Fruit fly (Drosophila melanogaster): ENCODE data around the gene Es2.

The Es2 gene

DNA sequence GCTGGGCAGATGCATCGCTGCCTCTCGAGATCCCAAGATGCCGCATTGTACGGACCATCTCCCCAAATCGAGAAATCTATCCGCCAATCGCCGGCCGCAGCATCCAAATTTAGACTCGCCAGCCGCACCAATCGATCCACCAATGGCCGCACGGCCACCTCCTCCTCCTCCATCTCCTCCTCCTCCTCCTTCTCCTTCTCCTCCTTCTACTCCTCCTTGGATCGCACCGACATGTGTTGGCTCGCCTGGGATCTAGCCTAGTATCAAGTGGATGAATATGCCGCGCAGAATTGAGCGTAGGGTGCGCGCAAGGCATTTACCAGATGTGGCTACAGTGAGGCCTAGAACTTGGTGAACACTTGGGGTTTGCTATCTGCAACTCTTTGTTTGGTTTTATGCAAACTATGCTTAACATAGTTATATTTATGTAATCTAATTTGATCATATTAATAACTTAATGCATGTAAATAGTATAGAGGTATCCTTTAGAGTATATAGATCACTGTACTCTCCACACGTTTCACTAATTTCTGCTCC lies 6.2 kb upstream of the Es2 start, which contains the start of gene org-1 (continued):
- TF ChIP-seq CG3163 (GFP tag; optimal IDR thresholded peaks at IDR 0.05) (peak; percentile 61), CG32772 (GFP tag; IDR thresholded peaks at IDR 0.05) (peak; percentile 98), CG10147 (GFP tag; optimal IDR thresholded peaks at IDR 0.05) (peak; percentile 87), emc (GFP tag; optimal IDR thresholded peaks at IDR 0.05) (peak; percentile 66), fru (optimal IDR thresholded peaks at IDR 0.05) (no peak), lmd (GFP tag; IDR thresholded peaks at IDR 0.05) (peak; percentile 98), CG7928 (GFP tag; optimal IDR thresholded peaks at IDR 0.05) (peak; percentile 38), bowl (GFP tag; IDR thresholded peaks at IDR 0.05) (peak; percentile 93), bbx (GFP tag; IDR thresholded peaks at IDR 0.05; ENCODE audit: partially characterized antibody) (no peak), Vsx1 (GFP tag; optimal IDR thresholded peaks at IDR 0.05) (peak; percentile 83), CG1647 (GFP tag; optimal IDR thresholded peaks at IDR 0.05) (peak; percentile 71), Ssrp (tag; optimal IDR thresholded peaks at IDR 0.05) (peak; percentile 96), CG6854 (GFP tag; optimal IDR thresholded peaks at IDR 0.05) (peak; percentile 82), CG31441 (GFP tag; IDR thresholded peaks at IDR 0.05) (peak; percentile 86), az2 (GFP tag; optimal IDR thresholded peaks at IDR 0.05) (peak; percentile 95), E2f2 (GFP tag; IDR thresholded peaks at IDR 0.05) (peak; percentile 80), vvl (GFP tag; IDR thresholded peaks at IDR 0.05) (peak; percentile 99), CG12659 (GFP tag; optimal IDR thresholded peaks at IDR 0.05) (peak; percentile 94), dati (GFP tag; IDR thresholded peaks at IDR 0.05) (peak; percentile 97), tna (GFP tag; IDR thresholded peaks at IDR 0.05; ENCODE audit: partially characterized antibody) (no peak), gt (GFP tag; IDR thresholded peaks at IDR 0.05) (peak; percentile 96), vfl (GFP tag; optimal IDR thresholded peaks at IDR 0.05) (peak; percentile 51), dysf (GFP tag; IDR thresholded peaks at IDR 0.05) (peak; percentile 98), Bteb2 (GFP tag; optimal IDR thresholded peaks at IDR 0.05) (peak; percentile 69), CG2116 (GFP tag; optimal IDR thresholded peaks at IDR 0.05) (peak; percentile 52), CG14965 (GFP tag; optimal IDR thresholded peaks at IDR 0.05; ENCODE audit: borderline replicate concordance) (no peak), Doc3 (GFP tag; IDR thresholded peaks at IDR 0.05; ENCODE audit: partially characterized antibody) (no peak), Hr39 (optimal IDR thresholded peaks at IDR 0.05) (peak; percentile 30), CG7987 (GFP tag; optimal IDR thresholded peaks at IDR 0.05) (peak; percentile 73), twi (tag; optimal IDR thresholded peaks at IDR 0.05) (peak; percentile 97), ftz-f1 (GFP tag; optimal IDR thresholded peaks at IDR 0.05) (no peak), CG11504 (tag; optimal IDR thresholded peaks at IDR 0.05) (peak; percentile 94), jumu (GFP tag; optimal IDR thresholded peaks at IDR 0.05) (peak; percentile 85), ci (GFP tag; IDR thresholded peaks at IDR 0.05) (peak; percentile 98), CG18476 (GFP tag; optimal IDR thresholded peaks at IDR 0.05) (peak; percentile 88), tgo (GFP tag; IDR thresholded peaks at IDR 0.05) (peak; percentile 98), HLH3B (GFP tag; IDR thresholded peaks at IDR 0.05) (peak; percentile 98), CG15601 (tag; optimal IDR thresholded peaks at IDR 0.05) (peak; percentile 94), ase (GFP tag; IDR thresholded peaks at IDR 0.05) (peak; percentile 96), CG2199 (GFP tag; IDR thresholded peaks at IDR 0.05) (peak; percentile 98), Ptx1 (GFP tag; IDR thresholded peaks at IDR 0.05) (peak; percentile 99), pros (GFP tag; optimal IDR thresholded peaks at IDR 0.05) (peak; percentile 23), al (GFP tag; IDR thresholded peaks at IDR 0.05) (peak; percentile 92), CG6175 (GFP tag; IDR thresholded peaks at IDR 0.05) (peak; percentile 93), CG12219 (GFP tag; optimal IDR thresholded peaks at IDR 0.05) (peak; percentile 95), CG12744 (GFP tag; optimal IDR thresholded peaks at IDR 0.05) (peak; percentile 76), CG12391 (tag; optimal IDR thresholded peaks at IDR 0.05) (peak; percentile 94), zf30C (GFP tag; optimal IDR thresholded peaks at IDR 0.05) (no peak), danr (GFP tag; IDR thresholded peaks at IDR 0.05) (peak; percentile 95), croc (GFP tag; conservative IDR thresholded peaks at IDR 0.05) (peak; percentile 98), CG15514 (GFP tag; optimal IDR thresholded peaks at IDR 0.05) (peak; percentile 72), esg (GFP tag; conservative IDR thresholded peaks at IDR 0.05) (peak; percentile 97)
